Comparison of ENCODE assay signal across 5 fruit fly cellular contexts in the genomic region with DNA sequence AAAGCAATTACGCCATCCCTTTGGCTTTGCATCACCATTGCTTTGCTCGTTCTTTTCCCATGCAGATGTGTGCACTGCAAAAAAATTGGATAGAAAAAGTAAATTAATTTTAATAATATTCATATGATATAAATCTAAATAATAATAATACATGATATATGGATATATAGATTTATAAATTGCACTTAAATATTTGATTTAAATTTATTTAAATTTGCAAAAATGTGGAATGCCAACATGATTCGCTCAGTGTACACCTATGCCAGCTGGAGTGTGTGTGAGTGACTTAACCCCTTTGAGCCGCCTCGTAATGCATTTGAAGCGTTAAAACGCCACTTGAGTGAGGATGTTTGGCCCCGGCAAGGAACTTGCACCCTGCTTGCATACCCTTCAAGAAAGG.
A peak's percentile ranks its signal among the peaks of the same experiment; 100 is the strongest.
TF ChIP-seq lines count a peak whose summit lies in the region.

No protein-coding gene starts in this region.

- no peak for TF ChIP-seq CTCF in whole organism, embryonic (GFP tag; optimal IDR thresholded peaks at IDR 0.05; lab: Kevin White, UChicago)

TF ChIP-seq in whole organism, adult, 20 proteins besides CTCF, POLR2A, EP300 and RAD21:
- TF ChIP-seq Mnt (GFP tag; optimal IDR thresholded peaks at IDR 0.05; lab: Kevin White, UChicago): no peak
- TF ChIP-seq kay (GFP tag; lab: Kevin White, UChicago; ENCODE audit: borderline replicate concordance): no peak
- TF ChIP-seq CG14711 (tag; optimal IDR thresholded peaks at IDR 0.05; lab: Kevin White, UChicago): peak; percentile 26
- TF ChIP-seq CG7045 (GFP tag; optimal IDR thresholded peaks at IDR 0.05; lab: Kevin White, UChicago): peak; percentile 8
- peak; percentile 56 for TF ChIP-seq CG33017 (tag; optimal IDR thresholded peaks at IDR 0.05; lab: Kevin White, UChicago)
- TF ChIP-seq Clk (GFP tag; optimal IDR thresholded peaks at IDR 0.05; lab: Kevin White, UChicago): no peak
- no peak for TF ChIP-seq CG12768 (GFP tag; optimal IDR thresholded peaks at IDR 0.05; lab: Kevin White, UChicago)
- TF ChIP-seq ovo (GFP tag; optimal IDR thresholded peaks at IDR 0.05; lab: Kevin White, UChicago): no peak
- no peak for TF ChIP-seq toe (GFP tag; optimal IDR thresholded peaks at IDR 0.05; lab: Kevin White, UChicago)
- TF ChIP-seq Crg-1 (GFP tag; optimal IDR thresholded peaks at IDR 0.05; lab: Kevin White, UChicago): no peak
- no peak for TF ChIP-seq CG11617 (GFP tag; optimal IDR thresholded peaks at IDR 0.05; lab: Kevin White, UChicago)
- no peak for TF ChIP-seq tj (GFP tag; optimal IDR thresholded peaks at IDR 0.05; lab: Kevin White, UChicago)
- TF ChIP-seq cic (GFP tag; optimal IDR thresholded peaks at IDR 0.05; lab: Kevin White, UChicago): no peak
- no peak for TF ChIP-seq CG1620 (GFP tag; optimal IDR thresholded peaks at IDR 0.05; lab: Kevin White, UChicago)
- TF ChIP-seq cnc (optimal IDR thresholded peaks at IDR 0.05; lab: Kevin White, UChicago): no peak
- TF ChIP-seq CG7101 (tag; optimal IDR thresholded peaks at IDR 0.05; lab: Kevin White, UChicago): peak; percentile 34

TF ChIP-seq in whole organism, embryonic, 481 proteins besides CTCF, POLR2A, EP300 and RAD21 (continues in another document):
- TF ChIP-seq pfk (GFP tag; optimal IDR thresholded peaks at IDR 0.05; lab: Kevin White, UChicago) (no peak), ap (GFP tag; IDR thresholded peaks at IDR 0.05; lab: Robert Waterston, UW) (no peak), CG30431 (GFP tag; optimal IDR thresholded peaks at IDR 0.05; lab: Kevin White, UChicago) (no peak), CG8765 (GFP tag; IDR thresholded peaks at IDR 0.05; lab: Robert Waterston, UW) (no peak), BtbVII (GFP tag; optimal IDR thresholded peaks at IDR 0.05; lab: Kevin White, UChicago) (no peak), Side (GFP tag; optimal IDR thresholded peaks at IDR 0.05; lab: Kevin White, UChicago) (no peak), CG2712 (tag; optimal IDR thresholded peaks at IDR 0.05; lab: Kevin White, UChicago) (peak; percentile 44), CG6813 (GFP tag; optimal IDR thresholded peaks at IDR 0.05; lab: Kevin White, UChicago) (no peak), CG17186 (GFP tag; optimal IDR thresholded peaks at IDR 0.05; lab: Kevin White, UChicago) (no peak), bab2 (GFP tag; optimal IDR thresholded peaks at IDR 0.05; lab: Kevin White, UChicago) (no peak), chif (GFP tag; optimal IDR thresholded peaks at IDR 0.05; lab: Kevin White, UChicago) (no peak), prd (optimal IDR thresholded peaks at IDR 0.05; lab: Kevin White, UChicago) (no peak), prd (GFP tag; IDR thresholded peaks at IDR 0.05; lab: Robert Waterston, UW) (0 out of 3 replicates have a peak, but pooled peaks have one; percentile 40), Trl (optimal IDR thresholded peaks at IDR 0.05; lab: Kevin White, UChicago) (no peak), Trl (GFP tag; optimal IDR thresholded peaks at IDR 0.05; lab: Kevin White, UChicago) (no peak), ranshi (GFP tag; IDR thresholded peaks at IDR 0.05; lab: Robert Waterston, UW) (no peak), CG15073 (GFP tag; optimal IDR thresholded peaks at IDR 0.05; lab: Kevin White, UChicago) (no peak), Bgb (GFP tag; IDR thresholded peaks at IDR 0.05; lab: Robert Waterston, UW; ENCODE audit: partially characterized antibody) (no peak), slbo (GFP tag; IDR thresholded peaks at IDR 0.05; lab: Robert Waterston, UW) (no peak)

TF ChIP-seq in whole organism, prepupa, 60 proteins besides CTCF, POLR2A, EP300 and RAD21 (continues in another document):
- no peak for TF ChIP-seq CG1621 (tag; optimal IDR thresholded peaks at IDR 0.05; lab: Kevin White, UChicago)
- no peak for TF ChIP-seq Sox15 (GFP tag; optimal IDR thresholded peaks at IDR 0.05; lab: Kevin White, UChicago)
- TF ChIP-seq CG6854 (GFP tag; optimal IDR thresholded peaks at IDR 0.05; lab: Kevin White, UChicago): no peak
- TF ChIP-seq acj6 (GFP tag; optimal IDR thresholded peaks at IDR 0.05; lab: Kevin White, UChicago): no peak
- peak in 1 of 2 experiments; percentile 6 for TF ChIP-seq ss (GFP tag; optimal IDR thresholded peaks at IDR 0.05; lab: Kevin White, UChicago)
- no peak for TF ChIP-seq CG6276 (GFP tag; optimal IDR thresholded peaks at IDR 0.05; lab: Kevin White, UChicago)
- TF ChIP-seq Lpt (GFP tag; optimal IDR thresholded peaks at IDR 0.05; lab: Kevin White, UChicago): no peak
- TF ChIP-seq CG8119 (GFP tag; IDR thresholded peaks at IDR 0.05; lab: Robert Waterston, UW): 0 out of 3 replicates have a peak, but pooled peaks have one; percentile 37
- TF ChIP-seq CG4318 (GFP tag; optimal IDR thresholded peaks at IDR 0.05; lab: Kevin White, UChicago): no peak
- no peak for TF ChIP-seq CG6792 (GFP tag; optimal IDR thresholded peaks at IDR 0.05; lab: Kevin White, UChicago)
- TF ChIP-seq CG7368 (GFP tag; optimal IDR thresholded peaks at IDR 0.05; lab: Kevin White, UChicago): no peak
- peak; percentile 44 for TF ChIP-seq Ets96B (tag; optimal IDR thresholded peaks at IDR 0.05; lab: Kevin White, UChicago)
- no peak for TF ChIP-seq net (GFP tag; optimal IDR thresholded peaks at IDR 0.05; lab: Kevin White, UChicago)
- TF ChIP-seq CG3032 (tag; optimal IDR thresholded peaks at IDR 0.05; lab: Kevin White, UChicago): peak; percentile 42
- TF ChIP-seq svp (GFP tag; lab: Kevin White, UChicago): no peak
- no peak for TF ChIP-seq CG11902 (GFP tag; optimal IDR thresholded peaks at IDR 0.05; lab: Kevin White, UChicago)
- no peak for TF ChIP-seq CG16779 (tag; optimal IDR thresholded peaks at IDR 0.05; lab: Kevin White, UChicago)
- TF ChIP-seq CG10631 (GFP tag; optimal IDR thresholded peaks at IDR 0.05; lab: Kevin White, UChicago): peak; percentile 13
- peak; percentile 32 for TF ChIP-seq CG32006 (GFP tag; optimal IDR thresholded peaks at IDR 0.05; lab: Kevin White, UChicago)
- TF ChIP-seq vri (GFP tag; optimal IDR thresholded peaks at IDR 0.05; lab: Kevin White, UChicago): no peak

TF ChIP-seq in whole organism, pupa, 21 proteins besides CTCF, POLR2A, EP300 and RAD21:
- TF ChIP-seq fd96Ca (GFP tag; IDR thresholded peaks at IDR 0.05; lab: Robert Waterston, UW): no peak
- peak; percentile 37 for TF ChIP-seq CG15710 (tag; optimal IDR thresholded peaks at IDR 0.05; lab: Kevin White, UChicago)
- TF ChIP-seq CG8159 (tag; optimal IDR thresholded peaks at IDR 0.05; lab: Kevin White, UChicago): peak; percentile 61
- peak; percentile 26 for TF ChIP-seq CG14655 (GFP tag; optimal IDR thresholded peaks at IDR 0.05; lab: Kevin White, UChicago)
- TF ChIP-seq Ets98B (GFP tag; IDR thresholded peaks at IDR 0.05; lab: Robert Waterston, UW): no peak
- TF ChIP-seq CG9948 (tag; optimal IDR thresholded peaks at IDR 0.05; lab: Kevin White, UChicago): no peak
- TF ChIP-seq CG4496 (GFP tag; IDR thresholded peaks at IDR 0.05; lab: Robert Waterston, UW): 0 out of 3 replicates have a peak, but pooled peaks have one; percentile 16
- peak; percentile 37 for TF ChIP-seq CG17806 (tag; optimal IDR thresholded peaks at IDR 0.05; lab: Kevin White, UChicago)

TF ChIP-seq in whole organism, wandering third instar larva, 38 proteins besides CTCF, POLR2A, EP300 and RAD21:
- TF ChIP-seq br (GFP tag; optimal IDR thresholded peaks at IDR 0.05; lab: Kevin White, UChicago) (no peak), foxo (GFP tag; optimal IDR thresholded peaks at IDR 0.05; lab: Kevin White, UChicago) (peak in 1 of 2 experiments; percentile 43), CrebA (GFP tag; optimal IDR thresholded peaks at IDR 0.05; lab: Kevin White, UChicago; ENCODE audit: borderline replicate concordance) (no peak), dsf (GFP tag; optimal IDR thresholded peaks at IDR 0.05; lab: Kevin White, UChicago; ENCODE audit: borderline replicate concordance) (no peak), Hr83 (GFP tag; optimal IDR thresholded peaks at IDR 0.05; lab: Kevin White, UChicago; ENCODE audit: poor library complexity, severe bottlenecking) (no peak), dmrt93B (GFP tag; optimal IDR thresholded peaks at IDR 0.05; lab: Kevin White, UChicago) (peak; percentile 4), Dif (GFP tag; optimal IDR thresholded peaks at IDR 0.05; lab: Kevin White, UChicago; ENCODE audit: partially characterized antibody) (no peak), Sp1 (GFP tag; optimal IDR thresholded peaks at IDR 0.05; lab: Kevin White, UChicago) (peak; percentile 62), HLH106 (tag; optimal IDR thresholded peaks at IDR 0.05; lab: Kevin White, UChicago) (peak; percentile 52), Myc (optimal IDR thresholded peaks at IDR 0.05; lab: Kevin White, UChicago) (no peak), woc (GFP tag; optimal IDR thresholded peaks at IDR 0.05; lab: Kevin White, UChicago) (no peak), lola (GFP tag; optimal IDR thresholded peaks at IDR 0.05; lab: Kevin White, UChicago) (no peak), usp (GFP tag; optimal IDR thresholded peaks at IDR 0.05; lab: Kevin White, UChicago) (no peak), fru (GFP tag; optimal IDR thresholded peaks at IDR 0.05; lab: Kevin White, UChicago) (no peak), Vsx2 (GFP tag; optimal IDR thresholded peaks at IDR 0.05; lab: Kevin White, UChicago; ENCODE audit: partially characterized antibody) (no peak), psq (GFP tag; optimal IDR thresholded peaks at IDR 0.05; lab: Kevin White, UChicago) (peak; percentile 12)
